Worm (Caenorhabditis elegans) whole organism, mixed stage, embryonic: ENCODE results near the gene C15B12.9.

Experiments used
- blmp-1 ChIP-seq: fragments of 150-350 bp; optimal IDR thresholded peaks from 2 replicates; lab custom pipeline; 2014; ENCODE audit warnings: missing biosample characterization, missing genetic modification characterization
- elt-3 ChIP-seq: fragments of 150-350 bp; optimal IDR thresholded peaks from 2 replicates; lab custom pipeline; 2014; ENCODE audit warnings: missing biosample characterization, missing genetic modification characterization
- lin-13 ChIP-seq: fragments of 150-350 bp; optimal IDR thresholded peaks from 2 replicates; lab custom pipeline; 2014; ENCODE audit warnings: missing biosample characterization, missing genetic modification characterization
- lsy-2 ChIP-seq: fragments of 150-350 bp; optimal IDR thresholded peaks from 2 replicates; lab custom pipeline; 2014; ENCODE audit warnings: missing biosample characterization, missing genetic modification characterization
- nhr-12 ChIP-seq: fragments of 150-350 bp; optimal IDR thresholded peaks from 2 replicates; lab custom pipeline; 2014; ENCODE audit warnings: missing biosample characterization, missing genetic modification characterization
- pha-4 ChIP-seq: fragments of 150-350 bp; optimal IDR thresholded peaks from 2 replicates; lab custom pipeline; 2018; ENCODE audit warnings: missing biosample characterization, missing genetic modification reagents, missing genetic modification characterization
- snpc-4 ChIP-seq: fragments of 150-350 bp; optimal IDR thresholded peaks from 2 replicates; lab custom pipeline; 2014; ENCODE audit warnings: missing biosample characterization, missing genetic modification characterization
- unc-120 ChIP-seq: sonication (generic microtip); optimal IDR thresholded peaks from 2 replicates; lab custom pipeline; 2017; ENCODE audit warnings: missing genetic modification characterization, missing compliant biosample characterization; ENCODE audit not compliant: poor library complexity, severe bottlenecking
- unc-62 ChIP-seq: fragments of 150-350 bp; optimal IDR thresholded peaks from 2 replicates; lab custom pipeline; 2014; ENCODE audit warnings: missing biosample characterization, missing genetic modification reagents, missing genetic modification characterization
- zip-8 ChIP-seq: fragments of 150-350 bp; optimal IDR thresholded peaks from 2 replicates; lab custom pipeline; 2014; ENCODE audit warnings: missing biosample characterization, missing genetic modification characterization

DNA sequence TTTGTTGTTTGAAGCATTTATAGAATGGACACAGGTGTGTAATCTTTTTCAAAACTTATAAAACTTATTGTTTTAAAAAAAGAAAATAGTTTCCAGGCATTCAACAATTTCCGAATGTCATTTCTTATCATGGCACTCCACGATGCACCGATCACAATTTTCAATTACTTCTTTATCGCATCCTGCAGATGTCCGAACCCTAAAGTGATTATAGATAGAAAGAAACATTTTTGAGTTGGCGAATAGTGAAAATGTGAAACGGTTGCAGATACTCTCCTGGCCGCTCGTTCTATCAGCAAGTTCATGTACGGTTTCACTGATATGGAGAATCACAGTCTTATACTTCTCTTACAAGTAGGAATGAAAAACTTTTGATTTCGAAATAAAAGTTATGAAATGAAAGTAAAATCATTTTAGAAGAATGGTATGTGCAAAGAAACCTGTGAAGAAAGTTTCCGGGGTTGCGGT lies 5.6 kb upstream of the C15B12.9 start, which contains the start of gene C15B12.2:
- TF ChIP-seq elt-3 (tag; lab: Kevin White, UChicago) (no peak), snpc-4 (no peak), lin-13 (tag; lab: Kevin White, UChicago) (no peak), unc-120 (no peak), blmp-1 (tag; lab: Kevin White, UChicago) (no peak), pha-4 (tag; lab: Kevin White, UChicago) (no peak), nhr-12 (no peak), zip-8 (tag; lab: Kevin White, UChicago) (no peak), unc-62 (no peak), lsy-2 (no peak)
